Worm (Caenorhabditis elegans): ENCODE results near the gene chil-1.

DNA sequence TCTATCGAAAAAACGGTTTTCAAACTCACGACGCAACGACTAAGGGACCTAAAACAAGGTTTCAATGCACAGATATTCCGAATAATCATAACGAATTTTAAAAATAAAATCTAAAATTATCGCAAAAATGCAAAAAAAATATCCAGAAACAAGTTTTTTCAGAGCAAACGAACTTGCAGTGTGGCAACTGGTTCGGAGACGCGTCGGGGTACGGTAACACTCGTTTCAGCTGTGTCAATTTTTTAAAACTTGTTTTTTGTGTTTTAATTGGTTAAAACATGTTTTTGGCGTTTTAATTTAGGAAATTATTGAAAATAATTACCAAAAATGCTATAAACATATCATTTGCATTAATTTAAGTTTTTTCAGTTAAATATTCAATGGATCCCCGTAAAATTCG lies 26.1 kb upstream of the chil-1 start, which contains the start of gene C08H9.16:
- TF ChIP-seq lsy-2 (tag; optimal IDR thresholded peaks at IDR 0.05), result peak; percentile 95
- TF ChIP-seq elt-3 (tag; optimal IDR thresholded peaks at IDR 0.05), result no peak
- TF ChIP-seq lin-13 (tag; optimal IDR thresholded peaks at IDR 0.05), result peak; percentile 11
- no peak for TF ChIP-seq nhr-237 (tag; optimal IDR thresholded peaks at IDR 0.05)
- TF ChIP-seq blmp-1 (tag; optimal IDR thresholded peaks at IDR 0.05), result no peak
